Worm (Caenorhabditis elegans) whole organism, L2 larva: ENCODE data around the gene M02B7.7.

Source experiments
- C34F6.9 ChIP-seq: fragments of 150-350 bp; optimal IDR thresholded peaks from 2 replicates; lab custom pipeline; 2014; ENCODE audit warnings: missing biosample characterization, missing genetic modification characterization
- F13H6.1 ChIP-seq: sonication (generic microtip); optimal IDR thresholded peaks from 2 replicates; lab custom pipeline; 2016; ENCODE audit warnings: missing genetic modification characterization, missing compliant biosample characterization
- Y55F3AM.14 ChIP-seq: fragments of 200-800 bp; sonication (Bioruptor generic); optimal IDR thresholded peaks from 2 replicates; lab custom pipeline; 2018; ENCODE audit warnings: mild to moderate bottlenecking, missing genetic modification characterization, missing compliant biosample characterization
- ZK546.5 ChIP-seq: sonication (generic microtip); optimal IDR thresholded peaks from 2 replicates; lab custom pipeline; 2017; ENCODE audit warnings: missing biosample characterization, missing genetic modification characterization
- alr-1 ChIP-seq: fragments of 150-350 bp; optimal IDR thresholded peaks from 2 replicates; lab custom pipeline; 2014; ENCODE audit warnings: missing biosample characterization, missing genetic modification characterization
- ama-1 ChIP-seq: fragments of 150-350 bp; optimal IDR thresholded peaks from 2 replicates; lab custom pipeline; 2018; ENCODE audit warnings: inconsistent platforms
- blmp-1 ChIP-seq: sonication (generic microtip); optimal IDR thresholded peaks from 2 replicates; lab custom pipeline; 2017; ENCODE audit warnings: missing genetic modification characterization, mild to moderate bottlenecking, missing compliant biosample characterization, antibody characterized with exemption, moderate library complexity; ENCODE audit not compliant: insufficient read depth
- ceh-16 ChIP-seq: fragments of 150-350 bp; optimal IDR thresholded peaks from 2 replicates; lab custom pipeline; 2014; ENCODE audit warnings: missing biosample characterization, missing genetic modification characterization
- ceh-82 ChIP-seq: fragments of 150-350 bp; optimal IDR thresholded peaks from 2 replicates; lab custom pipeline; 2014; ENCODE audit warnings: missing biosample characterization, missing genetic modification characterization
- crh-2 ChIP-seq: sonication (generic microtip); optimal IDR thresholded peaks from 2 replicates; lab custom pipeline; 2017; ENCODE audit warnings: missing biosample characterization, missing genetic modification characterization
- dmd-4 ChIP-seq: sonication (generic microtip); optimal IDR thresholded peaks from 2 replicates; lab custom pipeline; 2017; ENCODE audit warnings: missing biosample characterization, missing genetic modification characterization
- egl-27 ChIP-seq: sonication (generic microtip); optimal IDR thresholded peaks from 3 replicates; lab custom pipeline; 2017; ENCODE audit warnings: missing biosample characterization, missing genetic modification reagents, missing genetic modification characterization
- elt-1 ChIP-seq: fragments of 150-350 bp; optimal IDR thresholded peaks from 2 replicates; lab custom pipeline; 2014; ENCODE audit warnings: missing biosample characterization, missing genetic modification characterization
- elt-3 ChIP-seq: sonication (generic microtip); optimal IDR thresholded peaks from 2 replicates; lab custom pipeline; 2017; ENCODE audit warnings: missing biosample characterization, missing genetic modification characterization
- fos-1 ChIP-seq: fragments of 150-350 bp; optimal IDR thresholded peaks from 2 replicates; lab custom pipeline; 2014; ENCODE audit warnings: missing biosample characterization, missing genetic modification characterization
- gmeb-1 ChIP-seq: fragments of 150-350 bp; optimal IDR thresholded peaks from 2 replicates; lab custom pipeline; 2014; ENCODE audit warnings: missing biosample characterization, missing genetic modification characterization
- lin-11 ChIP-seq: fragments of 150-350 bp; sonication (generic microtip); optimal IDR thresholded peaks from 2 replicates; lab custom pipeline; 2014; ENCODE audit warnings: missing biosample characterization, missing genetic modification characterization, inconsistent platforms, mixed read lengths
- lin-13 ChIP-seq: fragments of 150-350 bp; optimal IDR thresholded peaks from 2 replicates; lab custom pipeline; 2014; ENCODE audit warnings: missing biosample characterization, missing genetic modification reagents, missing genetic modification characterization
- lin-39 ChIP-seq: fragments of 150-350 bp; optimal IDR thresholded peaks from 2 replicates; lab custom pipeline; 2014; ENCODE audit warnings: missing biosample characterization, missing genetic modification reagents, missing genetic modification characterization
- lsy-2 ChIP-seq, 2 experiments: fragments of 150-350 bp in 1 of 2; sonication (generic microtip) in 1 of 2; optimal IDR thresholded peaks; 2 replicates each; lab custom pipeline; 2014 to 2017; ENCODE audit warnings: missing biosample characterization in 2 of 2, missing genetic modification characterization in 2 of 2
- mab-5 ChIP-seq: fragments of 150-350 bp; optimal IDR thresholded peaks from 2 replicates; lab custom pipeline; 2014; ENCODE audit warnings: missing biosample characterization, missing genetic modification characterization
- mbf-1 ChIP-seq: sonication (generic microtip); optimal IDR thresholded peaks from 2 replicates; lab custom pipeline; 2017; ENCODE audit warnings: missing biosample characterization, missing genetic modification characterization
- nhr-10 ChIP-seq: sonication (generic microtip); optimal IDR thresholded peaks from 2 replicates; lab custom pipeline; 2017; ENCODE audit warnings: missing biosample characterization, missing genetic modification characterization
- nhr-12 ChIP-seq: fragments of 150-350 bp; optimal IDR thresholded peaks from 2 replicates; lab custom pipeline; 2014; ENCODE audit warnings: missing biosample characterization, missing genetic modification characterization
- nhr-129 ChIP-seq: fragments of 150-350 bp; optimal IDR thresholded peaks from 2 replicates; lab custom pipeline; 2014; ENCODE audit warnings: missing biosample characterization, missing genetic modification characterization
- nhr-23 ChIP-seq: fragments of 150-350 bp; optimal IDR thresholded peaks from 2 replicates; lab custom pipeline; 2014; ENCODE audit warnings: missing biosample characterization, missing genetic modification reagents, missing genetic modification characterization
- nhr-237 ChIP-seq: fragments of 150-350 bp; optimal IDR thresholded peaks from 2 replicates; lab custom pipeline; 2014; ENCODE audit warnings: missing biosample characterization, missing genetic modification characterization
- nhr-25 ChIP-seq: fragments of 150-350 bp; sonication (generic microtip); optimal IDR thresholded peaks from 3 replicates; lab custom pipeline; 2014; ENCODE audit warnings: missing biosample characterization, missing genetic modification characterization
- nhr-6 ChIP-seq: fragments of 150-350 bp; optimal IDR thresholded peaks from 2 replicates; lab custom pipeline; 2014; ENCODE audit warnings: missing biosample characterization, missing genetic modification characterization
- nhr-77 ChIP-seq: fragments of 150-350 bp; optimal IDR thresholded peaks from 2 replicates; lab custom pipeline; 2014; ENCODE audit warnings: missing biosample characterization, missing genetic modification characterization
- skn-1 ChIP-seq: sonication (generic microtip); optimal IDR thresholded peaks from 2 replicates; lab custom pipeline; 2017; ENCODE audit warnings: missing biosample characterization, missing genetic modification characterization
- sma-3 ChIP-seq: sonication (generic microtip); optimal IDR thresholded peaks from 2 replicates; lab custom pipeline; 2016; ENCODE audit warnings: missing genetic modification reagents, missing genetic modification characterization, missing compliant biosample characterization
- snpc-4 ChIP-seq: fragments of 150-350 bp; optimal IDR thresholded peaks from 2 replicates; lab custom pipeline; 2014; ENCODE audit warnings: missing biosample characterization, missing genetic modification characterization
- unc-39 ChIP-seq: fragments of 150-350 bp; optimal IDR thresholded peaks from 2 replicates; lab custom pipeline; 2014; ENCODE audit warnings: missing biosample characterization, missing genetic modification characterization
- unc-55 ChIP-seq: fragments of 150-350 bp; sonication (generic microtip); optimal IDR thresholded peaks from 3 replicates; lab custom pipeline; 2014; ENCODE audit warnings: missing biosample characterization, missing genetic modification reagents, missing genetic modification characterization
- unc-62 ChIP-seq: fragments of 150-350 bp; optimal IDR thresholded peaks from 2 replicates; lab custom pipeline; 2014; ENCODE audit warnings: missing biosample characterization, missing genetic modification reagents, missing genetic modification characterization
- ztf-1 ChIP-seq: fragments of 200-800 bp; sonication (Bioruptor generic); conservative IDR thresholded peaks from 2 replicates; pipeline ENCODE4 v1.3.6; 2022; ENCODE audit warnings: missing genetic modification characterization, missing compliant biosample characterization
- ztf-4 ChIP-seq: fragments of 150-350 bp; optimal IDR thresholded peaks from 2 replicates; lab custom pipeline; 2014; ENCODE audit warnings: missing biosample characterization, missing genetic modification characterization

M02B7.7 gene

ce11 chrIV:3835065-3835464 is 28.1 kb upstream of the M02B7.7 start, which contains the start of gene cal-3:
Gene cal-3, minus strand, starts transcription at chrIV:3835165.
- TF ChIP-seq unc-55 (no peak), dmd-4 (tag; lab: Kevin White, UChicago) (no peak), ZK546.5 (no peak), sma-3 (GFP tag; lab: Kevin White, UChicago) (no peak), fos-1 (tag; lab: Kevin White, UChicago) (no peak), ama-1 (lab: Kevin White, UChicago) (no peak)
- TF ChIP-seq, all 48 proteins: peak for 0

- TF ChIP-seq F13H6.1 (tag; lab: Kevin White, UChicago) (no peak), mab-5 (tag; lab: Kevin White, UChicago) (no peak), C34F6.9 (tag; lab: Kevin White, UChicago) (no peak), mbf-1 (tag; lab: Kevin White, UChicago) (no peak), elt-1 (tag; lab: Kevin White, UChicago) (no peak)
These were observed 26.8 kb upstream of the M02B7.7 start for ce11 chrIV:3833778-3834177.

ce11 chrIV:3832040-3832439 is 25.0 kb upstream of the M02B7.7 start:
- no peak for TF ChIP-seq nhr-23 (tag; lab: Kevin White, UChicago)

ce11 chrIV:3827724-3828123 is 20.7 kb upstream of the M02B7.7 start:
- TF ChIP-seq blmp-1 (tag; lab: Kevin White, UChicago), result peak; percentile 16
- TF ChIP-seq nhr-6 (tag; lab: Kevin White, UChicago), result no peak
- TF ChIP-seq ceh-16, result no peak

ce11 chrIV:3826590-3827128 is 19.7 kb upstream of the M02B7.7 start, which contains the start of gene F28F9.3:
Gene F28F9.3, plus strand, starts transcription at chrIV:3826890.
- TF ChIP-seq nhr-12 (tag; lab: Kevin White, UChicago) (no peak), mab-5 (tag; lab: Kevin White, UChicago) (no peak), ztf-1 (GFP tag; lab: Robert Waterston, UW) (no peak), mbf-1 (tag; lab: Kevin White, UChicago) (no peak), lsy-2 (tag; optimal IDR thresholded peaks at IDR 0.05; lab: Kevin White, UChicago) (no peak), nhr-10 (tag; lab: Kevin White, UChicago) (no peak), alr-1 (tag; lab: Kevin White, UChicago) (no peak), nhr-129 (tag; lab: Kevin White, UChicago) (no peak), ceh-16 (no peak), nhr-25 (tag; lab: Kevin White, UChicago) (no peak), fos-1 (tag; lab: Kevin White, UChicago) (no peak), skn-1 (tag; lab: Kevin White, UChicago) (no peak), unc-39 (no peak), unc-62 (no peak), nhr-6 (tag; lab: Kevin White, UChicago) (no peak), lin-13 (GFP tag; lab: Kevin White, UChicago) (no peak), C34F6.9 (tag; lab: Kevin White, UChicago) (no peak)
- TF ChIP-seq, all 48 proteins: peak for 0

ce11 chrIV:3825388-3825787 is 18.4 kb upstream of the M02B7.7 start:
- TF ChIP-seq mab-5 (tag; lab: Kevin White, UChicago) (no peak), ZK546.5 (no peak), crh-2 (tag; lab: Kevin White, UChicago) (no peak), lin-13 (GFP tag; lab: Kevin White, UChicago) (no peak), gmeb-1 (tag; lab: Kevin White, UChicago) (no peak), ceh-82 (tag; lab: Kevin White, UChicago) (no peak), dmd-4 (tag; lab: Kevin White, UChicago) (no peak)

ce11 chrIV:3824720-3825119 is 17.7 kb upstream of the M02B7.7 start:
- TF ChIP-seq elt-1 (tag; lab: Kevin White, UChicago), result no peak
- no peak for TF ChIP-seq lin-11 (tag; lab: Kevin White, UChicago)
- no peak for TF ChIP-seq crh-2 (tag; lab: Kevin White, UChicago)
- TF ChIP-seq egl-27 (tag; lab: Kevin White, UChicago), result no peak
- no peak for TF ChIP-seq nhr-23 (tag; lab: Kevin White, UChicago)
- TF ChIP-seq nhr-237 (tag; lab: Kevin White, UChicago), result no peak
- no peak for TF ChIP-seq blmp-1 (tag; lab: Kevin White, UChicago)
- TF ChIP-seq ztf-4 (tag; lab: Kevin White, UChicago), result no peak
- TF ChIP-seq unc-62, result no peak
- TF ChIP-seq sma-3 (GFP tag; lab: Kevin White, UChicago), result no peak
- TF ChIP-seq ceh-82 (tag; lab: Kevin White, UChicago), result no peak
- peak; percentile 50 for TF ChIP-seq C34F6.9 (tag; lab: Kevin White, UChicago)
- TF ChIP-seq Y55F3AM.14 (GFP tag; lab: Kevin White, UChicago), result no peak
- no peak for TF ChIP-seq dmd-4 (tag; lab: Kevin White, UChicago)
- peak; percentile 56 for TF ChIP-seq unc-55
- no peak for TF ChIP-seq nhr-77 (tag; lab: Kevin White, UChicago)
- TF ChIP-seq nhr-10 (tag; lab: Kevin White, UChicago), result no peak
- TF ChIP-seq F13H6.1 (tag; lab: Kevin White, UChicago), result peak; percentile 29
- no peak for TF ChIP-seq alr-1 (tag; lab: Kevin White, UChicago)
- TF ChIP-seq fos-1 (tag; lab: Kevin White, UChicago), result no peak
- no peak for TF ChIP-seq elt-3 (tag; lab: Kevin White, UChicago)
- TF ChIP-seq snpc-4 (tag; lab: Kevin White, UChicago), result no peak
- no peak for TF ChIP-seq skn-1 (tag; lab: Kevin White, UChicago)
- TF ChIP-seq lin-39 (tag; lab: Kevin White, UChicago), result peak; percentile 67
